Fruit fly (Drosophila melanogaster) whole organism, larva: Measurements from ENCODE around the gene Lsd-2.

Source experiments
- noc ChIP-seq: fragments of 200-800 bp; sonication (Bioruptor generic); optimal IDR thresholded peaks from 3 replicates; lab custom pipeline; 2019; ENCODE audit warnings: missing biosample characterization, mild to moderate bottlenecking, missing genetic modification characterization, moderate library complexity

Gene Lsd-2

DNA sequence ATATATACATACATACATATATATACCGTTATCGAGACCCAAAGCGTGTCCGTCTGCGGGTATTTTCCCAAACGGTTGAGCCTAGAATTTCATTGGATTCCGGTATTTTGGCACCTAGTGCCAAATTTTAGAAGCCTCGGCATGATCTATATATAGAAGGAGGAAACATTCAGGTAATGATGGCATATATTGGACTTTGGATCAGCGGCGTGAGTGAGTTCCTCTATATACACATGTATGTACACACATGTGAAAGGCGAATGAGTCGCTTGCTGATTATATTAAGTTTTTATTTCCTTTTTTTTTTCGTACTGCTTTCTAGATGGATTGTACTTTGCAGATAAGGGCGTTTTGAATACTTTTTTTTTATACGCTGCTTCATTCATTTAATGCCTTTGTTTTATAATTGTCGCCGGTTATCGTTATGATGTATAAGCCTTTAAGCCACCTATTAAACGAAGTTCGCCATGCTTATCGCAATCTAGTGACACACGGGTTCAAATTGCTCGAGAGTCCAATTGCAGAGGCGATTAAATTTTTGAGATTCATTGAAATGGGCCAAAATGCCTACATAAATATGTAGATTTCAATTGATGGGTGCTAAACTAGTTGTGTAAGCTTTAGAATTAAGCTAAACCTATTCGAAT lies 3.3 kb upstream of the Lsd-2 start:
- peak; percentile 59 for TF ChIP-seq noc (tag; lab: Kevin White, UChicago)

DNA sequence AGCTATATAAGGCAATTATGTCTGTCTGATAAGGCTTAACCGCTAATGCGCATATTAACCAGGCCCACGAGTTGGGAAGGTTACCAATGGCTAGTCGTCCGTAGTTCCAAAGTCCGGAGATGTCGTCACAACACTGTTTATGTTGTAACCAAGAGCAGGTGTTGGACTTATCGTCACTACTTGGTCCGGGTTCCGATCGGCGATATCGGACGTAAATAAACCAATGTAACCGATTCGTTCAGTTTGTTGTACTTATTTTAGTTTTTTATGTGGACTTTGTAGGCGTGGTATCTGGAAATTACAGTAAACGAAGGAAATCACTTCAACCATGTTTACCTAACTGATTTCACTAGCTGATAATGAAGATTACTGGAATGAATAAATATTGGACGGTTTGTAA lies 2.4 kb upstream of the Lsd-2 start:
- no peak for TF ChIP-seq noc (tag; lab: Kevin White, UChicago)

DNA sequence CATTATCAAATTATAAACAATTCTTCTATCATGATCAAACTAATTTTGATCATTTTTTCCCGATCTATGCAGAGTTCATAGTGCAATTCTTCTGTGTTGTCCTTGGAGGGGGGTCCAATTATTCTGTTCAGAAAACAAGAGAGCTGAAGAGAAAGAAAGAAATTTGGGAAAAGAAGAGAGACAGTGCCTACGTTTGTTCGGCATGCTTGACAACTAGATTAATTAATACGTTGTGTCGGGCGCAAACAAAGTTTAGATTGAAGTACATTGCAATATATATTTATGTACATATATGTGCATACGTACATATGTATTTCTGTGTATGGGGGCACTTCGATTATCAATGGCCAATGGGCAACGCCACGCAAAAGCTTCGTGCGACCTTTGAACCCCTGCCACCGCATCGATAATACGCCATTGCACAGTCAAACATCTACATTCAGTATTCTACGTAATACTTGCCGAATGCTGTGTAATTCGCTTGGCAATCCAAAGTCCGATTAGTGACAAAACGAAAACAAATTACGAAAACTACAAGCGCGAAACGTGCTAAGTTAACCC lies 1.6 kb upstream of the Lsd-2 start:
- TF ChIP-seq noc (tag; lab: Kevin White, UChicago): no peak

DNA sequence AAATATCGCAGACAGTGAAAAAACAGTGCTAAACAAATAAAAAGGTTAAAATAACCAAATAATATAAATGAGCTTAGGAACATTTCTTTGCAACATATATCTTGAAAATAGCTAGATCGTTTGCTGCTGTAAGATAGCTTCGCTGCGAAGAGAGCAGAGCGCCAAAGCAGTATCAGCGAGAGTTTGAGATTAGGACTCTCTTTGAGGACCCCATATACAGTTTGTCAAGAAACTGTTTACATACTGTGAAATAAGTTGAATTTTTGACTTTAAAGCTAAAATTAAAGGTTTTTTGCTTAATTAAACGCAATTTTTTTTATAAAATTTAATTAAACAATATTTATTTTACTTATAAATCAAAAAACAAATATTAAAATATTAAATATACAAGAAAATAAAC lies 586 bp upstream of the Lsd-2 start:
- TF ChIP-seq noc (tag; lab: Kevin White, UChicago): no peak

dm6 chrX:15075485-15076037 lies 459 bp downstream of the Lsd-2 start:
- no peak for TF ChIP-seq noc (tag; lab: Kevin White, UChicago)

- TF ChIP-seq noc (tag; lab: Kevin White, UChicago): peak; percentile 91
Observed at dm6 chrX:15074646-15075351, 1.2 kb downstream of the Lsd-2 start.

- TF ChIP-seq noc (tag; lab: Kevin White, UChicago): peak; percentile 68
Observed at dm6 chrX:15070811-15071479, 5.1 kb downstream of the Lsd-2 start.

dm6 chrX:15070137-15070536 lies 5.9 kb downstream of the Lsd-2 start:
- TF ChIP-seq noc (tag; lab: Kevin White, UChicago): no peak

DNA sequence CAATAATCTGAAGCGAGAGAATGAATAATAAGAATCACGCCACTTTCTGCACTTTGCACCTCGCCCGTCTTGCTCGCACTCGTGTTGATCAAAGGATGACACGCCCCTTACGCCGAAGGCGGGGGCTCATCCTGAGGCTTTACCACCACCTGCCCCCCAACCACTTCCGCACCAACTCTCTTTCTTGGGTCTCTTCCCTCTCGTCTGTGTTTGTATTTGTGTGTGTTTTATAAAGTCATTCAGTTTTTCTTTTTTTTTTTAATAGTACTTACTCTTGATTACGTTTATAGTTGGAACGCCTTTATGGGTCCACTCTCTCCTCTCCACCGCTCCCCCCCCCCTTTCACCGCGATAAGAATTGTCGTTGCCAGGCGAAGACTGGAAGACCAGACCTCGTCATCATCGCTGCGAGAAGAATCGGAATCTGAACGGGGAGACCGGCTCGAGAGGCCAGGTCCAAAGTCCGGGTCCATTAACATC lies 6.6 kb downstream of the Lsd-2 start:
- peak; percentile 86 for TF ChIP-seq noc (tag; lab: Kevin White, UChicago)

DNA sequence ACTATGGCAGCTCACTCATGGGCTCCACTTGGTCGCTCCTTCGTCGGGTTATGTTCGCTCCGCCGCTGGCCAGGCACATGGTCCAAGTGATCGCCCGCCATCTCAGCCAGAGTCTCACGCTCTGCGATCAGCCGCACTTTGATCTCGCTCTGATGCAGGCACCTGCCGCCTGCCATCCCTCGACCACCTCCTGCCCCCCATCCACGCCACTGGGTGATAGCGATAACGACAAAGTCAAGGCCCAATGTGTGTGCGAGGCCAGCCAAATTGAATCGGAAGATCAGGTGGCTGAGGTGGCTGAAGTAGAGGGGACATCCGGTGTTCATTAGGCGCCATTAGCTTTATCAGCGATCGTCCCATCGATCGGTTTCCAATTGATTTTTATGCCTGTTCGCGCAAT lies 7.5 kb downstream of the Lsd-2 start:
- TF ChIP-seq noc (tag; lab: Kevin White, UChicago): no peak

DNA sequence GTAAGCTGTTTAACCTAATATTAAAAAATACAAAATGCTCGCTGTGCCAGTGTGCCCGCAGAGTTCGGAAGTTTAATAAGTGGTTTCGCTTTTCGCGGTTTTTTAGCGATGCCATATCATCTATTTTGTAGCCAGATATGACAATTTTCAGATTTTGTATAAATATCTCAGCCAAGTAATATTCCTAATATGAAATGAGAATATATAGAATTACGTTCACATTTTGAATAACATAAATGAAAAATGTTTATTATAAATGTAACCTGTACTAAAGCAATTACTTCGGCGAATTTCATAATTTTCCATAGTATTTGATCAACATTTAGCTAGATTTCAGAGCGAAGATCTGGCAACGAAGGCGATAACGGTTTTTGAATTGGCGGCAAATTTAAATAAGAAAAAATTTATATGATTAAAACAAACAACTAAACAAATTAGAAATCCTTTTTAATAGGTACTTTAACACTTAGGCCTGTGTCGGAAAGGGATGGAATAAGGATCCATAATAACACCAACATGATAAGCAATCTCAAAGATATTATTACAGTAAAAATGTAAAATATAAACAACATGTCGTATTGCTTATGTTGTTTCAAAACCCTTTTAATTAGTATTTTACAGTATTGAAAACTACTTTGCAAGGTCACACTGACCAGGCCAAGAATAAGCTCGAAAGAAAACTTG lies 9.5 kb downstream of the Lsd-2 start, which contains the start of the genes opm and dob:
TSS of gene opm (minus strand) at position 59 of the 684 bp plus-strand sequence.
TSS of gene dob (plus strand) at position 634 of the 684 bp plus-strand sequence.
- peak; percentile 15 for TF ChIP-seq noc (tag; lab: Kevin White, UChicago)

DNA sequence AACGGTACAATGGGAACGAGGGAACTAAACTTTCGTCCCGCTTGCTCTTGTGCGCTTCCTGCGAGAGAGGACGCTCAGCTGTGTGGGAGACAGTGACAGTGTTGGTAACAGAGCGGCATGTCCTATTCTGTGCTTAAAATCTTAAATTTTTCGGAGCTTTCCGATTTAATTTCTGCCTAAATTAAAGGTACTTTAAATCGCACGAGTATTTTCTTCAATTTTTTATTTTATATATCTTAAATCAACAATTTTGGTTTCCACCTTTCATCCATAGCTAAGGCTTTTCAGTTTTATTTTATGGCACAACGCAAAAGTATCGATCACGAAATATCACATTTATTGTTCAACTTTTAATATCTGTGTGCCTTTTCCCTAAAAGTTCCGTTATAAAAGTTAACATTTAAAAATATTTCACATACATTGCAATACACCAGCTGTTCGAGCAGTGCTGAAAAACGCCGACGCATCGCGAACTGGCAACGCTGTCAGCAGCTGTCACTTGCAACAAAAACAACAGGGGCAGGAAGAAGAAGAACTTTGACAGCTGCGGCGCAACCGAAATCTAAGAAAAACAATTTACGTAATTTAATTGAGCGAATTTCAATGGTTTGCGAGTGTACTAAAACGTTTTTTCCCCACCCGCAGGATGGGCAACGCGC lies 12.5 kb downstream of the Lsd-2 start, which contains the start of the genes hiw and ND-B18:
TSS of gene hiw (minus strand) at position 26 of the 659 bp plus-strand sequence.
TSS of gene ND-B18 (plus strand) at position 330 of the 659 bp plus-strand sequence.
- TF ChIP-seq noc (tag; lab: Kevin White, UChicago): no peak

DNA sequence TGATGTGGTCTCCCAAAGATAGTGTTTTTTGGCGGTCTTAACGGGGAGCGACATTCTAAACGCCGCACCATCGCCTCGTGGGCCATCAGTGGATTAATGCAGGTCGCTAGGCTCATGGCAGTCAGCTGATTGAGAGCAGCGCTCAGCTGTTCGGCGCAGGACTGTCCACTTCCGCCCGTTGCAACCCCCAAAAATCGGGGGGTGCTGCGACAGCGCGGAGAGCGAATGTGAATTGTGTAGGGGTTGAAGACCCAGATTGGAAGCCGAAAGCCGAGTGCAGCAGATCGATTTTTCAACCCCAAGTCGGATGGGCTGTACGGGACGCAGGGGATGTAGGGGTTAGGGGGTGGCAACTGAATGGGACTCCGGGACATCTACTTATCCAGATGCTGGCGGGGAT lies 13.4 kb downstream of the Lsd-2 start:
- no peak for TF ChIP-seq noc (tag; lab: Kevin White, UChicago)

- peak; percentile 48 for TF ChIP-seq noc (tag; lab: Kevin White, UChicago)
Observed at dm6 chrX:15048713-15049112, 27.3 kb downstream of the Lsd-2 start.
